Fruit fly (Drosophila melanogaster) whole organism, embryonic: ENCODE data around the gene Wbp2.

ENCODE experiments used
- Bdp1 ChIP-seq: fragments of 200-800 bp; sonication (Bioruptor generic); optimal IDR thresholded peaks from 3 replicates; lab custom pipeline; 2016; ENCODE audit warnings: missing biosample characterization, missing genetic modification characterization
- CG1024 ChIP-seq: fragments of 200-800 bp; sonication (Bioruptor generic); IDR thresholded peaks from 2 replicates; pipeline ENCODE4 v1.3.6; 2022; ENCODE audit warnings: missing biosample characterization, missing genetic modification characterization
- CG10565 ChIP-seq: fragments of 200-800 bp; sonication (Bioruptor generic); optimal IDR thresholded peaks from 3 replicates; lab custom pipeline; 2016; ENCODE audit warnings: missing biosample characterization, mild to moderate bottlenecking, missing genetic modification characterization
- CG11247 ChIP-seq: fragments of 200-800 bp; sonication (Bioruptor generic); IDR thresholded peaks from 2 replicates; pipeline ENCODE4 v1.3.6; 2022; ENCODE audit warnings: missing biosample characterization, missing genetic modification characterization
- CG11696 ChIP-seq: fragments of 200-800 bp; sonication (Bioruptor generic); IDR thresholded peaks from 2 replicates; pipeline ENCODE4 v1.3.6; 2022; ENCODE audit warnings: missing biosample characterization, missing genetic modification characterization
- CG12236 ChIP-seq: fragments of 200-800 bp; sonication (Bioruptor generic); optimal IDR thresholded peaks from 2 replicates; lab custom pipeline; 2016; ENCODE audit warnings: missing biosample characterization, missing genetic modification characterization
- CG12659 ChIP-seq: fragments of 200-800 bp; sonication (Bioruptor generic); optimal IDR thresholded peaks from 3 replicates; lab custom pipeline; 2017; ENCODE audit warnings: mild to moderate bottlenecking, missing biosample characterization, missing genetic modification reagents, missing genetic modification characterization
- CG14014 ChIP-seq: fragments of 200-800 bp; sonication (Bioruptor generic); IDR thresholded peaks from 2 replicates; pipeline ENCODE4 v1.3.6; 2022; ENCODE audit warnings: missing biosample characterization, missing genetic modification characterization
- CG14050 ChIP-seq: fragments of 200-800 bp; sonication (Bioruptor generic); IDR thresholded peaks from 3 replicates; pipeline ENCODE4 v1.3.6; 2022; ENCODE audit warnings: missing biosample characterization, missing genetic modification characterization
- CG14441 ChIP-seq: fragments of 200-800 bp; sonication (Bioruptor generic); IDR thresholded peaks from 2 replicates; pipeline ENCODE4 v1.3.6; 2022; ENCODE audit warnings: missing biosample characterization, missing genetic modification characterization
- CG14965 ChIP-seq: fragments of 200-800 bp; sonication (Bioruptor generic); optimal IDR thresholded peaks from 2 replicates; lab custom pipeline; 2016; ENCODE audit warnings: missing biosample characterization, missing genetic modification characterization, borderline replicate concordance
- CG17612 ChIP-seq: fragments of 200-800 bp; sonication (Bioruptor generic); IDR thresholded peaks from 2 replicates; pipeline ENCODE4 v1.3.6; 2022; ENCODE audit warnings: missing biosample characterization, missing genetic modification characterization
- CG2202 ChIP-seq: fragments of 200-800 bp; sonication (Bioruptor generic); optimal IDR thresholded peaks from 2 replicates; lab custom pipeline; 2018; ENCODE audit warnings: missing biosample characterization, mild to moderate bottlenecking, missing genetic modification characterization
- CG3163 ChIP-seq: fragments of 200-800 bp; sonication (Bioruptor generic); optimal IDR thresholded peaks from 3 replicates; lab custom pipeline; 2016; ENCODE audit warnings: missing biosample characterization, missing genetic modification characterization
- CG33557 ChIP-seq: fragments of 200-800 bp; sonication (Bioruptor generic); optimal IDR thresholded peaks from 2 replicates; lab custom pipeline; 2019; ENCODE audit warnings: missing biosample characterization, mild to moderate bottlenecking, missing genetic modification characterization, moderate library complexity
- CG34422 ChIP-seq: fragments of 200-800 bp; sonication (Bioruptor generic); IDR thresholded peaks from 3 replicates; pipeline ENCODE4 v1.3.6; 2022; ENCODE audit warnings: missing biosample characterization, missing genetic modification characterization
- CG5245 ChIP-seq: fragments of 200-800 bp; sonication (Bioruptor generic); optimal IDR thresholded peaks from 3 replicates; lab custom pipeline; 2016; ENCODE audit warnings: missing biosample characterization, missing genetic modification characterization
- CG6813 ChIP-seq: fragments of 200-800 bp; sonication (Bioruptor generic); optimal IDR thresholded peaks from 2 replicates; lab custom pipeline; 2017; ENCODE audit warnings: missing biosample characterization, missing genetic modification characterization, mild to moderate bottlenecking, moderate library complexity, missing genetic modification reagents
- CG8281 ChIP-seq: fragments of 200-800 bp; sonication (Bioruptor generic); optimal IDR thresholded peaks from 2 replicates; lab custom pipeline; 2018; ENCODE audit warnings: missing biosample characterization, mild to moderate bottlenecking, missing genetic modification characterization, moderate library complexity
- CG9797 ChIP-seq: fragments of 200-800 bp; sonication (Bioruptor generic); optimal IDR thresholded peaks from 3 replicates; lab custom pipeline; 2018; ENCODE audit warnings: missing biosample characterization, mild to moderate bottlenecking, missing genetic modification characterization
- CG9932 ChIP-seq: fragments of 200-800 bp; sonication (Bioruptor generic); IDR thresholded peaks from 2 replicates; pipeline ENCODE4 v1.3.6; 2022; ENCODE audit warnings: missing biosample characterization, missing genetic modification characterization
- CrebB ChIP-seq: fragments of 200-800 bp; sonication (Bioruptor generic); optimal IDR thresholded peaks from 3 replicates; lab custom pipeline; 2018; ENCODE audit warnings: missing biosample characterization, mild to moderate bottlenecking, missing genetic modification characterization
- D19B ChIP-seq: fragments of 200-800 bp; sonication (Bioruptor generic); optimal IDR thresholded peaks from 2 replicates; lab custom pipeline; 2017; ENCODE audit warnings: missing biosample characterization, mild to moderate bottlenecking, missing genetic modification characterization
- Dfd ChIP-seq, 2 experiments: fragments of >200 bp; optimal IDR thresholded peaks; 2 replicates each; lab custom pipeline; 2017; ENCODE audit warnings: missing biosample characterization in 2 of 2, missing genetic modification characterization in 2 of 2
- E2f1 ChIP-seq: fragments of 200-800 bp; sonication (Bioruptor generic); IDR thresholded peaks from 2 replicates; pipeline ENCODE4 v1.3.6; 2022; ENCODE audit warnings: missing biosample characterization, missing genetic modification characterization
- Gug ChIP-seq: fragments of 200-800 bp; sonication (Bioruptor generic); IDR thresholded peaks from 4 replicates; pipeline ENCODE4 v1.3.6; 2022; ENCODE audit warnings: missing biosample characterization, missing genetic modification characterization
- HHEX ChIP-seq: fragments of 200-800 bp; sonication (Bioruptor generic); optimal IDR thresholded peaks from 3 replicates; lab custom pipeline; 2017; ENCODE audit warnings: missing biosample characterization, mild to moderate bottlenecking, missing genetic modification characterization, missing genetic modification reagents
- HLH3B ChIP-seq: fragments of 200-800 bp; sonication (Bioruptor generic); IDR thresholded peaks from 2 replicates; pipeline ENCODE4 v1.3.6; 2022; ENCODE audit warnings: missing biosample characterization, missing genetic modification characterization
- HLH54F ChIP-seq: fragments of 200-800 bp; sonication (Bioruptor generic); optimal IDR thresholded peaks from 3 replicates; lab custom pipeline; 2016; ENCODE audit warnings: missing biosample characterization, missing genetic modification characterization
- HmgD ChIP-seq: fragments of 200-800 bp; sonication (Bioruptor generic); optimal IDR thresholded peaks from 3 replicates; lab custom pipeline; 2016; ENCODE audit warnings: missing biosample characterization, missing genetic modification characterization
- HmgZ ChIP-seq: fragments of 200-800 bp; sonication (Bioruptor generic); optimal IDR thresholded peaks from 2 replicates; lab custom pipeline; 2018; ENCODE audit warnings: missing biosample characterization, mild to moderate bottlenecking, missing genetic modification characterization
- Hmx ChIP-seq: fragments of 200-800 bp; sonication (Bioruptor generic); optimal IDR thresholded peaks from 2 replicates; lab custom pipeline; 2016; ENCODE audit warnings: missing biosample characterization, missing genetic modification characterization
- Mad ChIP-seq: fragments of 200-800 bp; sonication (Bioruptor generic); optimal IDR thresholded peaks from 2 replicates; lab custom pipeline; 2016; ENCODE audit warnings: missing biosample characterization, missing genetic modification characterization
- Nf-YC ChIP-seq: fragments of 200-800 bp; optimal IDR thresholded peaks from 3 replicates; lab custom pipeline; 2019; ENCODE audit warnings: missing biosample characterization, mild to moderate bottlenecking, missing genetic modification characterization, moderate library complexity
- Trl ChIP-seq, 3 experiments: fragments of >200 bp in 2 of 3; fragments of 200-800 bp in 1 of 3; sonication (Bioruptor generic) in 1 of 3; optimal IDR thresholded peaks; 2 replicates in 1 of 3; 3 replicates in 2 of 3; lab custom pipeline; 2016 to 2017; ENCODE audit warnings: missing biosample characterization in 1 of 3, missing genetic modification characterization in 1 of 3
- Vsx1 ChIP-seq: fragments of 200-800 bp; sonication (Bioruptor generic); optimal IDR thresholded peaks from 2 replicates; lab custom pipeline; 2017; ENCODE audit warnings: missing biosample characterization, mild to moderate bottlenecking, missing genetic modification characterization, missing genetic modification reagents
- bowl ChIP-seq: fragments of 200-800 bp; sonication (Bioruptor generic); IDR thresholded peaks from 2 replicates; pipeline ENCODE4 v1.3.6; 2022; ENCODE audit warnings: missing biosample characterization, missing genetic modification characterization
- chinmo ChIP-seq: fragments of 200-800 bp; sonication (Bioruptor generic); IDR thresholded peaks from 4 replicates; pipeline ENCODE4 v1.3.6; 2022; ENCODE audit warnings: missing biosample characterization, missing genetic modification characterization; ENCODE audit not compliant: partially characterized antibody
- da ChIP-seq: fragments of 200-800 bp; sonication (Bioruptor generic); optimal IDR thresholded peaks from 2 replicates; lab custom pipeline; 2016; ENCODE audit warnings: missing biosample characterization, missing genetic modification characterization
- fd102C ChIP-seq: fragments of 200-800 bp; sonication (Bioruptor generic); optimal IDR thresholded peaks from 2 replicates; lab custom pipeline; 2018; ENCODE audit warnings: missing biosample characterization, mild to moderate bottlenecking, missing genetic modification characterization, moderate library complexity
- fd96Cb ChIP-seq: fragments of 200-800 bp; sonication (Bioruptor generic); optimal IDR thresholded peaks from 2 replicates; lab custom pipeline; 2018; ENCODE audit warnings: missing biosample characterization, mild to moderate bottlenecking, missing genetic modification characterization, moderate library complexity
- gfzf ChIP-seq: fragments of 200-800 bp; sonication (Bioruptor generic); optimal IDR thresholded peaks from 2 replicates; lab custom pipeline; 2016; ENCODE audit warnings: missing biosample characterization, mild to moderate bottlenecking, missing genetic modification characterization, moderate library complexity
- ham ChIP-seq: fragments of 200-800 bp; sonication (Bioruptor generic); IDR thresholded peaks from 2 replicates; pipeline ENCODE4 v1.3.6; 2022; ENCODE audit warnings: missing biosample characterization, missing genetic modification characterization
- jigr1 ChIP-seq: fragments of 200-800 bp; sonication (Bioruptor generic); IDR thresholded peaks from 3 replicates; pipeline ENCODE4 v1.3.6; 2022; ENCODE audit warnings: missing biosample characterization, missing genetic modification characterization
- knrl ChIP-seq: fragments of 200-800 bp; sonication (Bioruptor generic); IDR thresholded peaks from 3 replicates; pipeline ENCODE4 v1.3.6; 2022; ENCODE audit warnings: missing biosample characterization, missing genetic modification characterization; ENCODE audit not compliant: partially characterized antibody
- oc ChIP-seq: fragments of 200-800 bp; sonication (Bioruptor generic); optimal IDR thresholded peaks from 2 replicates; lab custom pipeline; 2018; ENCODE audit warnings: missing biosample characterization, mild to moderate bottlenecking, missing genetic modification characterization, moderate library complexity
- slbo ChIP-seq: fragments of 200-800 bp; sonication (Bioruptor generic); IDR thresholded peaks from 2 replicates; pipeline ENCODE4 v1.3.6; 2022; ENCODE audit warnings: missing biosample characterization, missing genetic modification characterization
- z ChIP-seq: fragments of 200-800 bp; sonication (Bioruptor generic); IDR thresholded peaks from 3 replicates; pipeline ENCODE4 v1.3.6; 2022; ENCODE audit warnings: missing biosample characterization, missing genetic modification characterization
- zfh2 ChIP-seq: fragments of 200-800 bp; sonication (Bioruptor generic); optimal IDR thresholded peaks from 2 replicates; lab custom pipeline; 2016; ENCODE audit warnings: missing biosample characterization, missing genetic modification characterization

Gene Wbp2

dm6 chr3L:12803159-12804034 lies 46.6 kb upstream of the Wbp2 start (continued):
- TF ChIP-seq oc (no peak), chinmo (GFP tag; lab: Robert Waterston, UW) (0 out of 4 replicates have a peak, but pooled peaks have one; percentile 62), CG3163 (GFP tag; lab: Kevin White, UChicago) (no peak), CG33557 (GFP tag; lab: Kevin White, UChicago) (no peak), CG9797 (GFP tag; lab: Kevin White, UChicago) (no peak), Gug (GFP tag; lab: Robert Waterston, UW) (no peak), Trl (optimal IDR thresholded peaks at IDR 0.05; lab: Kevin White, UChicago) (no peak), Trl (GFP tag; optimal IDR thresholded peaks at IDR 0.05; lab: Kevin White, UChicago) (peak; percentile 63), HmgD (no peak), CG12659 (peak; percentile 45), CG12236 (GFP tag; lab: Kevin White, UChicago) (no peak), jigr1 (GFP tag; lab: Robert Waterston, UW) (no peak), da (no peak), slbo (GFP tag; lab: Robert Waterston, UW) (peak; percentile 65), CG9932 (peak; percentile 70), HLH3B (GFP tag; lab: Robert Waterston, UW) (no peak), CG6813 (GFP tag; lab: Kevin White, UChicago) (peak; percentile 10), CG10565 (GFP tag; lab: Kevin White, UChicago) (no peak), CrebB (tag; lab: Kevin White, UChicago) (no peak), knrl (GFP tag; lab: Robert Waterston, UW) (no peak), CG14965 (GFP tag; lab: Kevin White, UChicago) (no peak), HmgZ (no peak), CG14441 (peak; percentile 41; the same call in 1 of the 2 replicates), HHEX (GFP tag; lab: Kevin White, UChicago) (no peak), gfzf (GFP tag; lab: Kevin White, UChicago) (no peak), CG5245 (GFP tag; lab: Kevin White, UChicago) (no peak), CG14014 (GFP tag; lab: Robert Waterston, UW) (peak; percentile 41; the same call in 1 of the 2 replicates), Vsx1 (GFP tag; lab: Kevin White, UChicago) (no peak), fd102C (GFP tag; lab: Kevin White, UChicago) (no peak), ham (GFP tag; lab: Robert Waterston, UW) (no peak), CG11247 (GFP tag; lab: Robert Waterston, UW) (no peak; the same call in 1 of the 2 replicates), Hmx (GFP tag; lab: Kevin White, UChicago) (no peak), Nf-YC (peak; percentile 33), D19B (GFP tag; lab: Kevin White, UChicago) (peak; percentile 32), z (GFP tag; lab: Robert Waterston, UW) (no peak), CG8281 (no peak), CG34422 (peak; percentile 46; the same call in 1 of the 3 replicates), bowl (no peak), CG14050 (peak; percentile 12; the same call in 1 of the 3 replicates), CG11696 (no peak), CG17612 (GFP tag; lab: Robert Waterston, UW) (no peak), Dfd (GFP tag; optimal IDR thresholded peaks at IDR 0.05; lab: Kevin White, UChicago) (peak in 1 of 2 experiments; percentile 44), zfh2 (GFP tag; lab: Kevin White, UChicago) (peak; percentile 70), HLH54F (peak; percentile 54), Mad (GFP tag; lab: Kevin White, UChicago) (no peak), CG1024 (GFP tag; lab: Robert Waterston, UW) (no peak), CG2202 (tag; lab: Kevin White, UChicago) (no peak), fd96Cb (tag; lab: Kevin White, UChicago) (peak; percentile 8), Bdp1 (GFP tag; lab: Kevin White, UChicago) (no peak), E2f1 (GFP tag; lab: Robert Waterston, UW) (no peak)
